Worm (Caenorhabditis elegans): ENCODE measurements around the gene snb-5.

- TF ChIP-seq hlh-6 (tag; optimal IDR thresholded peaks at IDR 0.05) = no peak
- TF ChIP-seq sox-2 (GFP tag; IDR thresholded peaks at IDR 0.05) = no peak
- TF ChIP-seq ceh-48 (tag; optimal IDR thresholded peaks at IDR 0.05) = no peak
- no peak for TF ChIP-seq T23F11.4 (GFP tag; optimal IDR thresholded peaks at IDR 0.05)
- TF ChIP-seq unc-55 (GFP tag; optimal IDR thresholded peaks at IDR 0.05) = no peak
Observed at ce11 chrIII:8155166-8155565, 47.7 kb upstream of the snb-5 start, which contains the start of gene D2007.1.

Measured in whole organism, late embryonic.